Fruit fly (Drosophila melanogaster): ENCODE data around the gene bves.

Gene bves

DNA sequence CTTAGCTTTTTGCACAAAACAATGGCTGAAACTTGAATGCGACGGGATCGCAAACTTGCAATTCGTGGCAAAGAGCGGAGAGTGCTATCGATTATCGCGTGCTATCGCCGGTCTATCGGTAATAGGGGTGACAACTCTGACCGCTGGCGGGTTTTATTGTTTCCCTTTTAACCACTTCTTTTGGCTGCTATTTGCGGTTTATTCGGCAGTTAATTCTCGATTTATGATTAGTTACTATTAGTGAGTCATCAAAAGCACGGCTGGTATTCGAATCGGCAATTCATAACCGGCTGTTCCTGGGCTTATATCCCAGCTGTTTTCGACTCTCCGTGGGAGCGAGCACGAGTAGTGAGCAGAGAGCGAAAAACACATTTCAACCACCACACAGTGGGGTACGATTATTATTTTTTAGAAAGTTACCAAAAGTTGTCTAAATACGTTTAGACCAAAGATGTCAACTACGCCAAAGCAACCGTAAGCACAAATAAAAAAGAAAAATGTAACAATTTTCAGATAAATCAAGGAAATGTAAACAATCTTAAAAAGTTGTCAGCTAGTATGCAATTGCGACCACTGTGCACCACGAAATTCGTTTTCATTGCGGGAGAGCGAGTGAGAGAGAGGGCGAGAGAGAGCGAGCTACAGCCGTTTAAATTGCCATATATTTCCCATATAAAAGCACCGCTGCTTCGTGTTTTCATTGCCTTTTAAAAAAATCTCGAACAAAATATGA lies at the start of gene bves, which contains the start of gene Stt3A (continued):
- TF ChIP-seq CG14014 (GFP tag; IDR thresholded peaks at IDR 0.05) = peak; percentile 98
- peak; percentile 96 for TF ChIP-seq CG4730 (GFP tag; IDR thresholded peaks at IDR 0.05)
- peak; percentile 99 for TF ChIP-seq Mad (GFP tag; optimal IDR thresholded peaks at IDR 0.05)
- peak; percentile 66 for TF ChIP-seq CG3995 (GFP tag; optimal IDR thresholded peaks at IDR 0.05)
- peak; percentile 99 for TF ChIP-seq chn (GFP tag; optimal IDR thresholded peaks at IDR 0.05)
- TF ChIP-seq CG10979 (tag; optimal IDR thresholded peaks at IDR 0.05) = peak; percentile 99
- TF ChIP-seq CG8388 (GFP tag; optimal IDR thresholded peaks at IDR 0.05) = peak; percentile 98
- TF ChIP-seq exex (tag; optimal IDR thresholded peaks at IDR 0.05) = peak; percentile 90
- peak; percentile 94 for TF ChIP-seq CG8359 (GFP tag; optimal IDR thresholded peaks at IDR 0.05; ENCODE audit: borderline replicate concordance)
- TF ChIP-seq Fer1 (GFP tag; optimal IDR thresholded peaks at IDR 0.05) = peak; percentile 99
- TF ChIP-seq CG8281 (tag; optimal IDR thresholded peaks at IDR 0.05) = peak; percentile 90
- peak; percentile 99 for TF ChIP-seq ara (GFP tag; IDR thresholded peaks at IDR 0.05)
- peak; percentile 48; the same call in 1 of the 2 replicates for TF ChIP-seq Dip2 (GFP tag; IDR thresholded peaks at IDR 0.05)
- TF ChIP-seq stwl (tag; optimal IDR thresholded peaks at IDR 0.05) = peak; percentile 65
- TF ChIP-seq B-H2 (GFP tag; optimal IDR thresholded peaks at IDR 0.05) = peak; percentile 96
- TF ChIP-seq fu2 (GFP tag; optimal IDR thresholded peaks at IDR 0.05) = peak; percentile 98
- peak; percentile 93 for TF ChIP-seq CG10431 (GFP tag; optimal IDR thresholded peaks at IDR 0.05)
- peak; percentile 86 for TF ChIP-seq jigr1 (GFP tag; IDR thresholded peaks at IDR 0.05)
- peak; percentile 97 for TF ChIP-seq CG1602 (GFP tag; optimal IDR thresholded peaks at IDR 0.05)
- peak; percentile 98 for TF ChIP-seq Chrac-16 (GFP tag; optimal IDR thresholded peaks at IDR 0.05)
- peak; percentile 93 for TF ChIP-seq sd (tag; optimal IDR thresholded peaks at IDR 0.05)
- peak; percentile 97 for TF ChIP-seq cato (GFP tag; optimal IDR thresholded peaks at IDR 0.05; ENCODE audit: borderline replicate concordance)
- TF ChIP-seq CG11560 (tag; IDR thresholded peaks at IDR 0.05) = peak; percentile 84
- TF ChIP-seq CG11696 (GFP tag; IDR thresholded peaks at IDR 0.05) = peak; percentile 94
- peak; percentile 98 for TF ChIP-seq CG10209 (GFP tag; optimal IDR thresholded peaks at IDR 0.05)
- peak; percentile 75 for TF ChIP-seq Dll (GFP tag; IDR thresholded peaks at IDR 0.05; ENCODE audit: partially characterized antibody)
- TF ChIP-seq lov (optimal IDR thresholded peaks at IDR 0.05) = no peak
- peak; percentile 97 for TF ChIP-seq lov (GFP tag; IDR thresholded peaks at IDR 0.05)
- peak; percentile 91 for TF ChIP-seq CG7357 (GFP tag; IDR thresholded peaks at IDR 0.05)
- peak; percentile 81 for TF ChIP-seq nerfin-2 (GFP tag; IDR thresholded peaks at IDR 0.05; ENCODE audit: partially characterized antibody)
- TF ChIP-seq Atf6 (GFP tag; IDR thresholded peaks at IDR 0.05) = peak; percentile 97
- peak; percentile 94 for TF ChIP-seq Lhr (GFP tag; optimal IDR thresholded peaks at IDR 0.05)
- peak; percentile 98 for TF ChIP-seq so (GFP tag; IDR thresholded peaks at IDR 0.05)
- peak; percentile 95 for TF ChIP-seq emc (GFP tag; optimal IDR thresholded peaks at IDR 0.05)
- peak; percentile 97 for TF ChIP-seq her (GFP tag; optimal IDR thresholded peaks at IDR 0.05)
- peak; percentile 93 for TF ChIP-seq H15 (GFP tag; IDR thresholded peaks at IDR 0.05)
- peak; percentile 90 for TF ChIP-seq Hey (tag; optimal IDR thresholded peaks at IDR 0.05)
- peak; percentile 92 for TF ChIP-seq CG3163 (GFP tag; optimal IDR thresholded peaks at IDR 0.05)
- peak; percentile 98 for TF ChIP-seq ken (GFP tag; IDR thresholded peaks at IDR 0.05)
- peak; percentile 89 for TF ChIP-seq E2f2 (GFP tag; IDR thresholded peaks at IDR 0.05)
- no peak for TF ChIP-seq HLHmδ (GFP tag; optimal IDR thresholded peaks at IDR 0.05)
- TF ChIP-seq CG8290 (GFP tag; optimal IDR thresholded peaks at IDR 0.05) = peak; percentile 96
- TF ChIP-seq CG8290 (tag; optimal IDR thresholded peaks at IDR 0.05) = peak; percentile 84 to 93
- TF ChIP-seq CG10147 (GFP tag; optimal IDR thresholded peaks at IDR 0.05) = peak; percentile 97
- TF ChIP-seq Tbp (GFP tag; optimal IDR thresholded peaks at IDR 0.05) = no peak
- TF ChIP-seq Bteb2 (GFP tag; optimal IDR thresholded peaks at IDR 0.05) = peak; percentile 98
- peak; percentile 97 for TF ChIP-seq NC2α (GFP tag; optimal IDR thresholded peaks at IDR 0.05)
- peak; percentile 97 for TF ChIP-seq schlank (tag; optimal IDR thresholded peaks at IDR 0.05)
- peak; percentile 95 for TF ChIP-seq CG3838 (GFP tag; optimal IDR thresholded peaks at IDR 0.05)
- peak in 1 of 3 experiments; percentile 97 for TF ChIP-seq Stat92E (GFP tag; optimal IDR thresholded peaks at IDR 0.05)

Data from whole organism, embryonic.